Fruit fly (Drosophila melanogaster) whole organism, prepupa: Measurements from ENCODE around the gene G6P.

ENCODE experiments used
- Eip78C ChIP-seq: fragments of 200-800 bp; sonication (Bioruptor generic); peaks from one replicate; lab custom pipeline; 2016; ENCODE audit warnings: missing biosample characterization, missing genetic modification characterization
- dsx ChIP-seq: fragments of 200-800 bp; optimal IDR thresholded peaks from 3 replicates; lab custom pipeline; 2019; ENCODE audit warnings: missing biosample characterization, mild to moderate bottlenecking, missing genetic modification characterization, moderate library complexity; ENCODE audit not compliant: poor library complexity, severe bottlenecking
- fd85E ChIP-seq: fragments of 200-800 bp; sonication (Bioruptor generic); optimal IDR thresholded peaks from 3 replicates; lab custom pipeline; 2016; ENCODE audit warnings: missing biosample characterization, missing genetic modification characterization
- salr ChIP-seq, 2 experiments: fragments of 200-800 bp; sonication (Bioruptor generic); optimal IDR thresholded peaks; 3 replicates each; lab custom pipeline; 2016 to 2018; ENCODE audit warnings: missing biosample characterization in 2 of 2, missing genetic modification characterization in 2 of 2, mild to moderate bottlenecking in 1 of 2

- TF ChIP-seq salr (GFP tag; optimal IDR thresholded peaks at IDR 0.05; lab: Kevin White, UChicago) (peak; percentile 67 to 98), Eip78C (GFP tag; lab: Kevin White, UChicago) (peak; percentile 99), fd85E (GFP tag; lab: Kevin White, UChicago) (peak; percentile 77), dsx (GFP tag; lab: Kevin White, UChicago) (peak; percentile 89)
Measured at dm6 chr2L:2830341-2830800, 14.8 kb upstream of the G6P start.
